Worm (Caenorhabditis elegans) whole organism, midembryonic: ENCODE results near the gene ZK1010.10.

ENCODE experiments used
- T22C8.4 ChIP-seq: fragments of 200-800 bp; sonication (Bioruptor generic); IDR thresholded peaks from 2 replicates; pipeline ENCODE4 v1.3.6; 2022; ENCODE audit warnings: missing genetic modification characterization, missing compliant biosample characterization
- cog-1 ChIP-seq: sonication (generic microtip); optimal IDR thresholded peaks from 2 replicates; lab custom pipeline; 2016; ENCODE audit warnings: missing genetic modification characterization, missing compliant biosample characterization
- flt-1 ChIP-seq: fragments of 200-800 bp; sonication (Bioruptor generic); IDR thresholded peaks from 2 replicates; pipeline ENCODE4 v1.3.6; 2022; ENCODE audit warnings: missing genetic modification characterization, missing compliant biosample characterization
- med-1 ChIP-seq: sonication (generic microtip); optimal IDR thresholded peaks from 2 replicates; lab custom pipeline; 2017; ENCODE audit warnings: missing genetic modification characterization, mild to moderate bottlenecking, missing compliant biosample characterization, antibody characterized with exemption, missing genetic modification reagents; ENCODE audit not compliant: insufficient read depth
- ref-1 ChIP-seq: fragments of 200-800 bp; sonication (Bioruptor generic); conservative IDR thresholded peaks from 2 replicates; pipeline ENCODE4 v1.3.6; 2022; ENCODE audit warnings: missing genetic modification reagents, missing genetic modification characterization, missing compliant biosample characterization
- ztf-23 ChIP-seq: fragments of 200-800 bp; sonication (Bioruptor generic); IDR thresholded peaks from 2 replicates; pipeline ENCODE4 v1.3.6; 2022; ENCODE audit warnings: missing genetic modification reagents, missing genetic modification characterization, missing compliant biosample characterization
- ztf-29 ChIP-seq: fragments of 200-800 bp; sonication (Bioruptor generic); IDR thresholded peaks from 2 replicates; pipeline ENCODE4 v1.3.6; 2022; ENCODE audit warnings: missing genetic modification reagents, missing genetic modification characterization, missing compliant biosample characterization

- TF ChIP-seq T22C8.4 (GFP tag; lab: Robert Waterston, UW): 0 out of 2 replicates have a peak, but pooled peaks have one; percentile 38
- no peak for TF ChIP-seq ztf-23 (GFP tag; lab: Robert Waterston, UW)
- TF ChIP-seq ztf-29 (GFP tag; lab: Robert Waterston, UW): no peak
- TF ChIP-seq flt-1 (GFP tag; lab: Robert Waterston, UW): no peak
- TF ChIP-seq ref-1 (GFP tag; lab: Robert Waterston, UW): no peak
- TF ChIP-seq cog-1 (tag; lab: Kevin White, UChicago): no peak
- TF ChIP-seq med-1 (GFP tag; lab: Kevin White, UChicago): no peak
These were observed 14.8 kb upstream of the ZK1010.10 start, which contains the start of gene ZK1010.5 for ce11 chrIII:12987418-12987817.
